Worm (Caenorhabditis elegans) whole organism, young adult: ENCODE results near the gene lips-17.

Experiments used
- B0035.1 ChIP-seq: sonication (generic microtip); optimal IDR thresholded peaks from 2 replicates; lab custom pipeline; 2016; ENCODE audit warnings: missing genetic modification characterization, mild to moderate bottlenecking, missing compliant biosample characterization, missing genotype, missing genetic modification reagents
- B0336.3 ChIP-seq: fragments of 200-800 bp; sonication (Bioruptor generic); IDR thresholded peaks from 2 replicates; pipeline ENCODE4 v1.3.6; 2022; ENCODE audit warnings: missing genetic modification characterization, missing compliant biosample characterization
- D2030.7 ChIP-seq: fragments of 200-800 bp; sonication (Bioruptor generic); IDR thresholded peaks from 2 replicates; pipeline ENCODE4 v1.3.6; 2022; ENCODE audit warnings: missing genetic modification reagents, missing genetic modification characterization, missing compliant biosample characterization
- F10E7.11 ChIP-seq: sonication (generic microtip); optimal IDR thresholded peaks from 2 replicates; lab custom pipeline; 2017; ENCODE audit warnings: mild to moderate bottlenecking, missing genetic modification characterization, moderate library complexity, missing compliant biosample characterization
- F22D6.2 ChIP-seq: sonication (generic microtip); optimal IDR thresholded peaks from 2 replicates; lab custom pipeline; 2016; ENCODE audit warnings: mild to moderate bottlenecking, missing genetic modification characterization, missing compliant biosample characterization
- F33H1.4 ChIP-seq: fragments of 200-800 bp; sonication (Bioruptor generic); IDR thresholded peaks from 2 replicates; pipeline ENCODE4 v1.3.6; 2022; ENCODE audit warnings: missing genetic modification reagents, missing genetic modification characterization, missing compliant biosample characterization
- F49E8.2 ChIP-seq: sonication (generic microtip); optimal IDR thresholded peaks from 3 replicates; lab custom pipeline; 2017; ENCODE audit warnings: missing genetic modification characterization, mild to moderate bottlenecking, missing compliant biosample characterization, antibody characterized with exemption, moderate library complexity; ENCODE audit not compliant: insufficient read depth
- F57A8.1 ChIP-seq: fragments of 200-800 bp; sonication (Bioruptor generic); optimal IDR thresholded peaks from 2 replicates; lab custom pipeline; 2018; ENCODE audit warnings: mild to moderate bottlenecking, missing genetic modification characterization, moderate library complexity, missing compliant biosample characterization
- F57C9.4 ChIP-seq: sonication (generic microtip); optimal IDR thresholded peaks from 2 replicates; lab custom pipeline; 2017; ENCODE audit warnings: mild to moderate bottlenecking, missing genetic modification characterization, missing compliant biosample characterization
- Y53F4B.3 ChIP-seq: fragments of 200-800 bp; sonication (Bioruptor generic); IDR thresholded peaks from 2 replicates; pipeline ENCODE4 v1.3.6; 2022; ENCODE audit warnings: missing genetic modification reagents, missing genetic modification characterization, missing compliant biosample characterization
- Y56A3A.18 ChIP-seq: fragments of 200-800 bp; sonication (Bioruptor generic); IDR thresholded peaks from 2 replicates; pipeline ENCODE4 v1.3.6; 2022; ENCODE audit warnings: missing genetic modification reagents, missing genetic modification characterization, missing compliant biosample characterization
- Y67H2A.10 ChIP-seq: fragments of 200-800 bp; sonication (Bioruptor generic); conservative IDR thresholded peaks from 2 replicates; pipeline ENCODE4 v1.3.6; 2022; ENCODE audit warnings: missing genetic modification reagents, missing genetic modification characterization, missing compliant biosample characterization
- Y95B8A.8 ChIP-seq: fragments of 200-800 bp; sonication (Bioruptor generic); IDR thresholded peaks from 2 replicates; pipeline ENCODE4 v1.3.6; 2022; ENCODE audit warnings: missing genetic modification reagents, missing genetic modification characterization, missing compliant biosample characterization
- ama-1 ChIP-seq, 3 experiments: fragments of 150-350 bp in 1 of 3; sonication (generic microtip) in 2 of 3; optimal IDR thresholded peaks; 2 replicates each; lab custom pipeline; 2014 to 2018; ENCODE audit warnings: missing biosample characterization in 2 of 3, missing genetic modification characterization in 2 of 3, missing genetic modification reagents in 2 of 3
- attf-3 ChIP-seq: fragments of 200-800 bp; sonication (Bioruptor generic); conservative IDR thresholded peaks from 2 replicates; pipeline ENCODE4 v1.3.6; 2022; ENCODE audit warnings: missing genetic modification reagents, missing genetic modification characterization, missing compliant biosample characterization
- attf-6 ChIP-seq: fragments of 200-800 bp; sonication (Bioruptor generic); IDR thresholded peaks from 2 replicates; pipeline ENCODE4 v1.3.6; 2022; ENCODE audit warnings: missing genetic modification reagents, missing genetic modification characterization, missing compliant biosample characterization
- bed-1 ChIP-seq: fragments of 200-800 bp; sonication (Bioruptor generic); IDR thresholded peaks from 2 replicates; pipeline ENCODE4 v1.3.6; 2022; ENCODE audit warnings: missing genetic modification reagents, missing genetic modification characterization, missing compliant biosample characterization
- ccch-3 ChIP-seq: fragments of 200-800 bp; sonication (Bioruptor generic); optimal IDR thresholded peaks from 2 replicates; lab custom pipeline; 2018; ENCODE audit warnings: mild to moderate bottlenecking, missing genetic modification characterization, missing compliant biosample characterization
- ceh-27 ChIP-seq: fragments of 200-800 bp; sonication (Bioruptor generic); optimal IDR thresholded peaks from 2 replicates; lab custom pipeline; 2018; ENCODE audit warnings: mild to moderate bottlenecking, missing genetic modification characterization, moderate library complexity, missing compliant biosample characterization
- die-1 ChIP-seq: sonication (generic microtip); optimal IDR thresholded peaks from 2 replicates; lab custom pipeline; 2016; ENCODE audit warnings: missing genotype, mild to moderate bottlenecking, missing genetic modification characterization, missing compliant biosample characterization
- dox-1 ChIP-seq: fragments of 200-800 bp; sonication (Bioruptor generic); IDR thresholded peaks from 2 replicates; pipeline ENCODE4 v1.3.6; 2022; ENCODE audit warnings: missing genetic modification reagents, missing genetic modification characterization, missing compliant biosample characterization
- egl-44 ChIP-seq: fragments of 200-800 bp; sonication (Bioruptor generic); IDR thresholded peaks from 2 replicates; pipeline ENCODE4 v1.3.6; 2022; ENCODE audit warnings: missing genetic modification reagents, missing genetic modification characterization, missing compliant biosample characterization
- egrh-3 ChIP-seq: fragments of 200-800 bp; sonication (Bioruptor generic); IDR thresholded peaks from 2 replicates; pipeline ENCODE4 v1.3.6; 2022; ENCODE audit warnings: missing genetic modification reagents, missing genetic modification characterization, missing compliant biosample characterization
- ekl-4 ChIP-seq: fragments of 200-800 bp; sonication (Bioruptor generic); IDR thresholded peaks from 2 replicates; pipeline ENCODE4 v1.3.6; 2022; ENCODE audit warnings: missing genetic modification reagents, missing genetic modification characterization, missing compliant biosample characterization
- hmg-1.2 ChIP-seq: fragments of 200-800 bp; sonication (Bioruptor generic); IDR thresholded peaks from 2 replicates; pipeline ENCODE4 v1.3.6; 2022; ENCODE audit warnings: missing genetic modification reagents, missing genetic modification characterization, missing compliant biosample characterization
- hmg-20 ChIP-seq: fragments of 200-800 bp; sonication (Bioruptor generic); IDR thresholded peaks from 2 replicates; pipeline ENCODE4 v1.3.6; 2022; ENCODE audit warnings: missing genetic modification reagents, missing genetic modification characterization, missing compliant biosample characterization
- hrde-1 ChIP-seq: sonication (generic microtip); optimal IDR thresholded peaks from 2 replicates; lab custom pipeline; 2016; ENCODE audit warnings: missing genetic modification characterization, mild to moderate bottlenecking, missing compliant biosample characterization, moderate library complexity, missing genotype, missing genetic modification reagents, borderline replicate concordance
- lag-1 ChIP-seq: fragments of 200-800 bp; sonication (Bioruptor generic); IDR thresholded peaks from 2 replicates; pipeline ENCODE4 v1.3.6; 2022; ENCODE audit warnings: missing genetic modification reagents, missing genetic modification characterization, missing compliant biosample characterization
- let-607 ChIP-seq, 2 experiments: fragments of 200-800 bp in 1 of 2; sonication (Bioruptor generic) in 1 of 2; sonication (generic microtip) in 1 of 2; optimal IDR thresholded peaks; 2 replicates each; lab custom pipeline; 2016 to 2018; ENCODE audit warnings: mild to moderate bottlenecking in 2 of 2, missing compliant biosample characterization in 2 of 2, missing genetic modification characterization in 2 of 2, moderate library complexity in 2 of 2, missing genotype in 1 of 2
- lin-54 ChIP-seq: fragments of 200-800 bp; sonication (Bioruptor generic); optimal IDR thresholded peaks from 2 replicates; lab custom pipeline; 2018; ENCODE audit warnings: mild to moderate bottlenecking, missing genetic modification characterization, missing compliant biosample characterization
- madf-10 ChIP-seq: sonication (generic microtip); optimal IDR thresholded peaks from 2 replicates; lab custom pipeline; 2016; ENCODE audit warnings: mild to moderate bottlenecking, missing genetic modification characterization, missing compliant biosample characterization
- mcd-1 ChIP-seq: fragments of 200-800 bp; sonication (Bioruptor generic); IDR thresholded peaks from 2 replicates; pipeline ENCODE4 v1.3.6; 2022; ENCODE audit warnings: missing genetic modification reagents, missing genetic modification characterization, missing compliant biosample characterization
- nhr-120 ChIP-seq: fragments of 200-800 bp; sonication (Bioruptor generic); IDR thresholded peaks from 2 replicates; pipeline ENCODE4 v1.3.6; 2022; ENCODE audit warnings: missing genetic modification characterization, missing compliant biosample characterization
- nhr-90 ChIP-seq: sonication (generic microtip); optimal IDR thresholded peaks from 2 replicates; lab custom pipeline; 2016; ENCODE audit warnings: missing genotype, mild to moderate bottlenecking, missing genetic modification characterization, missing compliant biosample characterization
- pbrm-1 ChIP-seq: fragments of 200-800 bp; sonication (Bioruptor generic); IDR thresholded peaks from 2 replicates; pipeline ENCODE4 v1.3.6; 2022; ENCODE audit warnings: missing genetic modification reagents, missing genetic modification characterization, missing compliant biosample characterization
- rec-8 ChIP-seq, 2 experiments: sonication (generic microtip); optimal IDR thresholded peaks; 2 replicates each; lab custom pipeline; 2016; ENCODE audit warnings: mild to moderate bottlenecking in 2 of 2, missing genetic modification characterization in 2 of 2, missing genetic modification reagents in 2 of 2, missing genotype in 2 of 2, missing biosample characterization in 1 of 2, missing compliant biosample characterization in 1 of 2, moderate library complexity in 1 of 2
- sdz-38 ChIP-seq: sonication (generic microtip); optimal IDR thresholded peaks from 2 replicates; lab custom pipeline; 2016; ENCODE audit warnings: missing genotype, missing genetic modification characterization, missing compliant biosample characterization
- snpc-1.1 ChIP-seq: sonication (generic microtip); optimal IDR thresholded peaks from 2 replicates; lab custom pipeline; 2017; ENCODE audit warnings: missing genetic modification characterization, mild to moderate bottlenecking, missing compliant biosample characterization, antibody characterized with exemption, moderate library complexity, missing genotype, missing genetic modification reagents; ENCODE audit not compliant: insufficient read depth
- snpc-1.3 ChIP-seq: sonication (generic microtip); optimal IDR thresholded peaks from 2 replicates; lab custom pipeline; 2017; ENCODE audit warnings: missing genetic modification characterization, mild to moderate bottlenecking, missing compliant biosample characterization, antibody characterized with exemption, moderate library complexity, missing genotype, missing genetic modification reagents; ENCODE audit not compliant: insufficient read depth
- snpc-4 ChIP-seq, 5 experiments: fragments of 150-350 bp in 1 of 5; sonication (generic microtip) in 4 of 5; optimal IDR thresholded peaks; 2 replicates each; lab custom pipeline; 2014 to 2018; ENCODE audit warnings: missing genetic modification characterization in 5 of 5, missing biosample characterization in 3 of 5, antibody characterized with exemption in 2 of 5, mild to moderate bottlenecking in 2 of 5, missing compliant biosample characterization in 2 of 5, missing genotype in 2 of 5, moderate library complexity in 2 of 5, missing genetic modification reagents in 1 of 5
- somi-1 ChIP-seq: fragments of 200-800 bp; sonication (Bioruptor generic); optimal IDR thresholded peaks from 2 replicates; lab custom pipeline; 2018; ENCODE audit warnings: mild to moderate bottlenecking, missing genetic modification characterization, missing compliant biosample characterization
- tbx-9 ChIP-seq: sonication (generic microtip); optimal IDR thresholded peaks from 2 replicates; lab custom pipeline; 2016; ENCODE audit warnings: borderline replicate concordance, missing genetic modification characterization, inconsistent platforms, missing compliant biosample characterization
- ztf-22 ChIP-seq: fragments of 200-800 bp; sonication (Bioruptor generic); optimal IDR thresholded peaks from 2 replicates; lab custom pipeline; 2018; ENCODE audit warnings: mild to moderate bottlenecking, missing genetic modification characterization, moderate library complexity, missing compliant biosample characterization
- ztf-25 ChIP-seq: fragments of 200-800 bp; sonication (Bioruptor generic); IDR thresholded peaks from 2 replicates; pipeline ENCODE4 v1.3.6; 2022; ENCODE audit warnings: missing genetic modification reagents, missing genetic modification characterization, missing compliant biosample characterization
- ztf-3 ChIP-seq: fragments of 200-800 bp; sonication (Bioruptor generic); optimal IDR thresholded peaks from 2 replicates; lab custom pipeline; 2018; ENCODE audit warnings: mild to moderate bottlenecking, missing genetic modification characterization, missing compliant biosample characterization
- ztf-6 ChIP-seq: fragments of 200-800 bp; sonication (Bioruptor generic); IDR thresholded peaks from 2 replicates; pipeline ENCODE4 v1.3.6; 2022; ENCODE audit warnings: missing genetic modification reagents, missing genetic modification characterization, missing compliant biosample characterization

Gene lips-17

ce11 chrII:7642016-7642653 is 34.1 kb downstream of the lips-17 start (continued):
- TF ChIP-seq F57C9.4 (tag; lab: Kevin White, UChicago) (no peak), Y53F4B.3 (GFP tag; lab: Robert Waterston, UW) (no peak), attf-6 (GFP tag; lab: Robert Waterston, UW) (no peak), egrh-3 (peak; percentile 84), tbx-9 (tag; lab: Kevin White, UChicago) (no peak), hmg-20 (GFP tag; lab: Robert Waterston, UW) (no peak), snpc-1.1 (tag; lab: Kevin White, UChicago) (no peak), F49E8.2 (tag; lab: Kevin White, UChicago) (no peak), F57A8.1 (GFP tag; lab: Kevin White, UChicago) (no peak), hmg-1.2 (GFP tag; lab: Robert Waterston, UW) (peak; percentile 38; the same call in 1 of the 2 replicates), rec-8 (tag; optimal IDR thresholded peaks at IDR 0.05; lab: Kevin White, UChicago) (no peak), let-607 (tag; optimal IDR thresholded peaks at IDR 0.05; lab: Kevin White, UChicago) (no peak), ama-1 (optimal IDR thresholded peaks at IDR 0.05; lab: Kevin White, UChicago) (no peak), ama-1 (GFP tag; optimal IDR thresholded peaks at IDR 0.05; lab: Kevin White, UChicago) (no peak), bed-1 (GFP tag; lab: Robert Waterston, UW) (no peak), attf-3 (GFP tag; lab: Robert Waterston, UW) (no peak), egl-44 (GFP tag; lab: Robert Waterston, UW) (no peak), hrde-1 (tag; lab: Kevin White, UChicago) (no peak), ztf-25 (GFP tag; lab: Robert Waterston, UW) (no peak), ekl-4 (GFP tag; lab: Robert Waterston, UW) (no peak), F22D6.2 (tag; lab: Kevin White, UChicago) (no peak), B0035.1 (no peak), pbrm-1 (no peak), madf-10 (tag; lab: Kevin White, UChicago) (no peak), ztf-6 (GFP tag; lab: Robert Waterston, UW) (no peak), Y95B8A.8 (GFP tag; lab: Robert Waterston, UW) (no peak), dox-1 (GFP tag; lab: Robert Waterston, UW) (0 out of 2 replicates have a peak, but pooled peaks have one; percentile 14), somi-1 (no peak), snpc-4 (GFP tag; optimal IDR thresholded peaks at IDR 0.05; lab: Kevin White, UChicago) (no peak), snpc-4 (tag; optimal IDR thresholded peaks at IDR 0.05; lab: Kevin White, UChicago) (peak in 1 of 4 experiments; percentile 10), D2030.7 (GFP tag; lab: Robert Waterston, UW) (no peak), Y56A3A.18 (GFP tag; lab: Robert Waterston, UW) (no peak), ccch-3 (GFP tag; lab: Kevin White, UChicago) (no peak), nhr-90 (no peak), B0336.3 (GFP tag; lab: Robert Waterston, UW) (no peak), snpc-1.3 (tag; lab: Kevin White, UChicago) (no peak), mcd-1 (GFP tag; lab: Robert Waterston, UW) (0 out of 2 replicates have a peak, but pooled peaks have one; percentile 27), die-1 (tag; lab: Kevin White, UChicago) (no peak), ztf-3 (GFP tag; lab: Kevin White, UChicago) (no peak), Y67H2A.10 (GFP tag; lab: Robert Waterston, UW) (no peak), sdz-38 (tag; lab: Kevin White, UChicago) (no peak), lin-54 (GFP tag; lab: Kevin White, UChicago) (no peak), F10E7.11 (tag; lab: Kevin White, UChicago) (no peak), nhr-120 (GFP tag; lab: Robert Waterston, UW) (no peak), F33H1.4 (no peak), lag-1 (GFP tag; lab: Robert Waterston, UW) (no peak), ceh-27 (GFP tag; lab: Kevin White, UChicago) (peak; percentile 43), ztf-22 (GFP tag; lab: Kevin White, UChicago) (no peak)
